Worm (Caenorhabditis elegans): Measurements from ENCODE around the gene dgk-1.

dgk-1 gene

DNA sequence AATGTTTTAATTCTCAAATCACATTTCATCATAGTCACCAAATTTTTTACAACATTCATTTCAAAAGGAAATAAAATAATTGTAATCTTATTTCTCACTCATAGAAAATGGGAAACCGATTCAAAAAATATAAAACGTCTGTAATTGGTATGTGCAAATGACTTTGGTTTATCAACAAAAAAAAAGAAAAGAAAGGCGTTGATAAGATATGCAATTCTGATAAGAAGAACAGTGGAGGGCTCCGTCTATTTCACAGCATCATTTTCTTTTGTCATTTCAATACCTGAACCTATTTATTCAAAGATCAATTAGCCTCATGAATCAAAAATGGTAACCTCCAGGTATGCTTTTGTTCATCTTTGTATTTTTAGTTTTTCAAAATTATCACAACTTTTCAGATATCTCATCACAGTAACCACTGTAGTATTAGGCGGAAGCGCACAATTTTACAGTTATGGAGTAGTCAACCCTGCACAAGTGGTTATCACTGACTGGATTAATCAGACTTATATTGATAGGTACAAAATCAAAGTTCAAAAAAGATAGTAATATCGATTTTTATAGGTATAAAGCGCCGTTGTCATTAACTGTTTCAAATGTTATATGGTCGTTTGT, 52.9 kb downstream of the dgk-1 start, which contains the start of gene F53H8.3 (continued):
- TF ChIP-seq dve-1 (tag; optimal IDR thresholded peaks at IDR 0.05; ENCODE audit: insufficient read depth) (peak; percentile 50), D1046.2 (GFP tag; IDR thresholded peaks at IDR 0.05) (no peak), cey-2 (tag; optimal IDR thresholded peaks at IDR 0.05; ENCODE audit: borderline replicate concordance, insufficient read depth) (no peak), spr-3 (GFP tag; optimal IDR thresholded peaks at IDR 0.05) (no peak), tag-97 (GFP tag; IDR thresholded peaks at IDR 0.05) (no peak), ceh-44 (GFP tag; IDR thresholded peaks at IDR 0.05) (no peak), set-16 (GFP tag; IDR thresholded peaks at IDR 0.05) (no peak), duxl-1 (tag; optimal IDR thresholded peaks at IDR 0.05; ENCODE audit: poor library complexity) (no peak)

DNA sequence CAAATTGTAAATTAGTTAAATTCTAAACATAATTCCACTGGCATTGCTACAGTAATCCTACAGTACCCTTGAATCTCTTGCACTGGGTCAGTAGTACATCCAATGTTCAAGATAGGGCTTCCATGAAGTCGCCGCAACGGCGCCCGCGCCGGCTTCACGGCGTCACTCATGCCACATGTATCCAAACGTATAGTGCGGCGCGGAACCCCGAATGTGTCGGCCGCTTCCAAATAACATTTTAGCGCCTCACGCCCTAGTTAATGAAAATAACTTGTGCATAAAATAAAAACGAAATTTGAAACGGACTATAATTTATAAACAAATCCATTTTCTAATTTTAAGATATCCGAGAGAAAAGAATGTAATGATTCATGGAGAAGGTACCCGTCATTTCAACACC, 55.2 kb downstream of the dgk-1 start:
- TF ChIP-seq hlh-30 (tag; optimal IDR thresholded peaks at IDR 0.05; ENCODE audit: insufficient read depth) (no peak), snpc-4 (tag; optimal IDR thresholded peaks at IDR 0.05) (peak; percentile 30), mxl-2 (GFP tag; conservative IDR thresholded peaks at IDR 0.05) (no peak), nhr-28 (tag; optimal IDR thresholded peaks at IDR 0.05) (no peak), Y105C5A.15 (GFP tag; IDR thresholded peaks at IDR 0.05) (no peak), nhr-111 (GFP tag; optimal IDR thresholded peaks at IDR 0.05) (no peak)

All from whole organism, L4 larva.